Worm (Caenorhabditis elegans) whole organism, L2 larva: ENCODE measurements around the gene str-115.

Experiments used
- F13H6.1 ChIP-seq: sonication (generic microtip); optimal IDR thresholded peaks from 2 replicates; lab custom pipeline; 2016; ENCODE audit warnings: missing genetic modification characterization, missing compliant biosample characterization
- R02D3.7 ChIP-seq: fragments of 150-350 bp; optimal IDR thresholded peaks from 2 replicates; lab custom pipeline; 2014; ENCODE audit warnings: missing biosample characterization, missing genetic modification characterization
- Y55F3AM.14 ChIP-seq: fragments of 200-800 bp; sonication (Bioruptor generic); optimal IDR thresholded peaks from 2 replicates; lab custom pipeline; 2018; ENCODE audit warnings: mild to moderate bottlenecking, missing genetic modification characterization, missing compliant biosample characterization
- ZK546.5 ChIP-seq: sonication (generic microtip); optimal IDR thresholded peaks from 2 replicates; lab custom pipeline; 2017; ENCODE audit warnings: missing biosample characterization, missing genetic modification characterization
- ama-1 ChIP-seq: fragments of 150-350 bp; optimal IDR thresholded peaks from 2 replicates; lab custom pipeline; 2018; ENCODE audit warnings: inconsistent platforms
- blmp-1 ChIP-seq: sonication (generic microtip); optimal IDR thresholded peaks from 2 replicates; lab custom pipeline; 2017; ENCODE audit warnings: missing genetic modification characterization, mild to moderate bottlenecking, missing compliant biosample characterization, antibody characterized with exemption, moderate library complexity; ENCODE audit not compliant: insufficient read depth
- ceh-16 ChIP-seq: fragments of 150-350 bp; optimal IDR thresholded peaks from 2 replicates; lab custom pipeline; 2014; ENCODE audit warnings: missing biosample characterization, missing genetic modification characterization
- crh-2 ChIP-seq: sonication (generic microtip); optimal IDR thresholded peaks from 2 replicates; lab custom pipeline; 2017; ENCODE audit warnings: missing biosample characterization, missing genetic modification characterization
- dmd-4 ChIP-seq: sonication (generic microtip); optimal IDR thresholded peaks from 2 replicates; lab custom pipeline; 2017; ENCODE audit warnings: missing biosample characterization, missing genetic modification characterization
- egl-27 ChIP-seq: sonication (generic microtip); optimal IDR thresholded peaks from 3 replicates; lab custom pipeline; 2017; ENCODE audit warnings: missing biosample characterization, missing genetic modification reagents, missing genetic modification characterization
- elt-3 ChIP-seq: sonication (generic microtip); optimal IDR thresholded peaks from 2 replicates; lab custom pipeline; 2017; ENCODE audit warnings: missing biosample characterization, missing genetic modification characterization
- fos-1 ChIP-seq: fragments of 150-350 bp; optimal IDR thresholded peaks from 2 replicates; lab custom pipeline; 2014; ENCODE audit warnings: missing biosample characterization, missing genetic modification characterization
- gmeb-1 ChIP-seq: fragments of 150-350 bp; optimal IDR thresholded peaks from 2 replicates; lab custom pipeline; 2014; ENCODE audit warnings: missing biosample characterization, missing genetic modification characterization
- lin-11 ChIP-seq: fragments of 150-350 bp; sonication (generic microtip); optimal IDR thresholded peaks from 2 replicates; lab custom pipeline; 2014; ENCODE audit warnings: missing biosample characterization, missing genetic modification characterization, inconsistent platforms, mixed read lengths
- lin-13 ChIP-seq: fragments of 150-350 bp; optimal IDR thresholded peaks from 2 replicates; lab custom pipeline; 2014; ENCODE audit warnings: missing biosample characterization, missing genetic modification reagents, missing genetic modification characterization
- lsy-2 ChIP-seq, 2 experiments: fragments of 150-350 bp in 1 of 2; sonication (generic microtip) in 1 of 2; optimal IDR thresholded peaks; 2 replicates each; lab custom pipeline; 2014 to 2017; ENCODE audit warnings: missing biosample characterization in 2 of 2, missing genetic modification characterization in 2 of 2
- mab-5 ChIP-seq: fragments of 150-350 bp; optimal IDR thresholded peaks from 2 replicates; lab custom pipeline; 2014; ENCODE audit warnings: missing biosample characterization, missing genetic modification characterization
- mdl-1 ChIP-seq, 2 experiments: fragments of 150-350 bp in 1 of 2; sonication (generic microtip) in 1 of 2; optimal IDR thresholded peaks; 2 replicates each; lab custom pipeline; 2017; ENCODE audit warnings: missing biosample characterization in 2 of 2, missing genetic modification characterization in 2 of 2
- nhr-10 ChIP-seq: sonication (generic microtip); optimal IDR thresholded peaks from 2 replicates; lab custom pipeline; 2017; ENCODE audit warnings: missing biosample characterization, missing genetic modification characterization
- nhr-11 ChIP-seq: fragments of 150-350 bp; optimal IDR thresholded peaks from 2 replicates; lab custom pipeline; 2014; ENCODE audit warnings: missing biosample characterization, missing genetic modification characterization
- nhr-12 ChIP-seq: fragments of 150-350 bp; optimal IDR thresholded peaks from 2 replicates; lab custom pipeline; 2014; ENCODE audit warnings: missing biosample characterization, missing genetic modification characterization
- nhr-129 ChIP-seq: fragments of 150-350 bp; optimal IDR thresholded peaks from 2 replicates; lab custom pipeline; 2014; ENCODE audit warnings: missing biosample characterization, missing genetic modification characterization
- nhr-23 ChIP-seq: fragments of 150-350 bp; optimal IDR thresholded peaks from 2 replicates; lab custom pipeline; 2014; ENCODE audit warnings: missing biosample characterization, missing genetic modification reagents, missing genetic modification characterization
- nhr-237 ChIP-seq: fragments of 150-350 bp; optimal IDR thresholded peaks from 2 replicates; lab custom pipeline; 2014; ENCODE audit warnings: missing biosample characterization, missing genetic modification characterization
- nhr-6 ChIP-seq: fragments of 150-350 bp; optimal IDR thresholded peaks from 2 replicates; lab custom pipeline; 2014; ENCODE audit warnings: missing biosample characterization, missing genetic modification characterization
- peb-1 ChIP-seq: fragments of 150-350 bp; optimal IDR thresholded peaks from 2 replicates; lab custom pipeline; 2014; ENCODE audit warnings: missing biosample characterization, missing genetic modification characterization
- skn-1 ChIP-seq: sonication (generic microtip); optimal IDR thresholded peaks from 2 replicates; lab custom pipeline; 2017; ENCODE audit warnings: missing biosample characterization, missing genetic modification characterization
- sma-3 ChIP-seq: sonication (generic microtip); optimal IDR thresholded peaks from 2 replicates; lab custom pipeline; 2016; ENCODE audit warnings: missing genetic modification reagents, missing genetic modification characterization, missing compliant biosample characterization
- sma-9 ChIP-seq, 2 experiments: fragments of 150-350 bp in 1 of 2; sonication (generic microtip) in 1 of 2; optimal IDR thresholded peaks; 2 replicates each; lab custom pipeline; 2014 to 2016; ENCODE audit warnings: missing genetic modification characterization in 2 of 2, mild to moderate bottlenecking in 1 of 2, missing biosample characterization in 1 of 2, missing compliant biosample characterization in 1 of 2, missing genetic modification reagents in 1 of 2, moderate library complexity in 1 of 2
- snpc-4 ChIP-seq: fragments of 150-350 bp; optimal IDR thresholded peaks from 2 replicates; lab custom pipeline; 2014; ENCODE audit warnings: missing biosample characterization, missing genetic modification characterization
- unc-39 ChIP-seq: fragments of 150-350 bp; optimal IDR thresholded peaks from 2 replicates; lab custom pipeline; 2014; ENCODE audit warnings: missing biosample characterization, missing genetic modification characterization
- unc-62 ChIP-seq: fragments of 150-350 bp; optimal IDR thresholded peaks from 2 replicates; lab custom pipeline; 2014; ENCODE audit warnings: missing biosample characterization, missing genetic modification reagents, missing genetic modification characterization
- zag-1 ChIP-seq: fragments of 150-350 bp; optimal IDR thresholded peaks from 2 replicates; lab custom pipeline; 2014; ENCODE audit warnings: missing biosample characterization, missing genetic modification characterization
- ztf-1 ChIP-seq: fragments of 200-800 bp; sonication (Bioruptor generic); conservative IDR thresholded peaks from 2 replicates; pipeline ENCODE4 v1.3.6; 2022; ENCODE audit warnings: missing genetic modification characterization, missing compliant biosample characterization

Gene str-115

ce11 chrV:11252429-11252828 is 16.5 kb upstream of the str-115 start, which contains the start of gene srsx-33:
Gene srsx-33 (minus strand): TSS chrV:11252529.
- TF ChIP-seq gmeb-1 (tag; lab: Kevin White, UChicago) (no peak), snpc-4 (tag; lab: Kevin White, UChicago) (no peak), R02D3.7 (tag; lab: Kevin White, UChicago) (no peak), unc-62 (GFP tag; lab: Kevin White, UChicago) (no peak), nhr-6 (no peak), elt-3 (tag; lab: Kevin White, UChicago) (no peak), skn-1 (no peak), blmp-1 (tag; lab: Kevin White, UChicago) (no peak), zag-1 (tag; lab: Kevin White, UChicago) (no peak), egl-27 (tag; lab: Kevin White, UChicago) (no peak), mdl-1 (tag; optimal IDR thresholded peaks at IDR 0.05; lab: Kevin White, UChicago) (no peak), nhr-12 (no peak), nhr-11 (no peak), nhr-129 (no peak), lin-13 (GFP tag; lab: Kevin White, UChicago) (no peak), ama-1 (lab: Kevin White, UChicago) (no peak)

ce11 chrV:11254980-11255379 is 13.9 kb upstream of the str-115 start, which contains the start of gene srsx-31:
Gene srsx-31 (minus strand): TSS chrV:11255080.
- TF ChIP-seq lsy-2 (tag; optimal IDR thresholded peaks at IDR 0.05; lab: Kevin White, UChicago) = no peak
- TF ChIP-seq gmeb-1 (tag; lab: Kevin White, UChicago) = no peak
- no peak for TF ChIP-seq nhr-12
- TF ChIP-seq egl-27 (tag; lab: Kevin White, UChicago) = no peak
- TF ChIP-seq ceh-16 (tag; lab: Kevin White, UChicago) = no peak
- TF ChIP-seq R02D3.7 (tag; lab: Kevin White, UChicago) = no peak
- TF ChIP-seq, all 48 proteins: peak for 0

ce11 chrV:11258896-11259295 is 10.0 kb upstream of the str-115 start, which contains the start of gene lgc-36:
Gene lgc-36 (minus strand): TSS chrV:11258996.
- TF ChIP-seq nhr-237 (tag; lab: Kevin White, UChicago) (no peak), ztf-1 (no peak), peb-1 (tag; lab: Kevin White, UChicago) (no peak), egl-27 (tag; lab: Kevin White, UChicago) (no peak), lin-11 (tag; lab: Kevin White, UChicago) (no peak), zag-1 (tag; lab: Kevin White, UChicago) (no peak), snpc-4 (tag; lab: Kevin White, UChicago) (no peak), Y55F3AM.14 (GFP tag; lab: Kevin White, UChicago) (no peak), nhr-6 (no peak), F13H6.1 (no peak), R02D3.7 (tag; lab: Kevin White, UChicago) (no peak), crh-2 (tag; lab: Kevin White, UChicago) (no peak), elt-3 (tag; lab: Kevin White, UChicago) (no peak), sma-3 (GFP tag; lab: Kevin White, UChicago) (no peak)

ce11 chrV:11260622-11261021 is 8.3 kb upstream of the str-115 start, which contains the start of gene F07B10.7:
Gene F07B10.7 (minus strand): TSS chrV:11260722.
- no peak for TF ChIP-seq egl-27 (tag; lab: Kevin White, UChicago)
- no peak for TF ChIP-seq nhr-23 (tag; lab: Kevin White, UChicago)
- no peak for TF ChIP-seq dmd-4

ce11 chrV:11263025-11263424 is 5.9 kb upstream of the str-115 start, which contains the start of gene F07B10.4:
Gene F07B10.4 (minus strand): TSS chrV:11263125.
- TF ChIP-seq lin-11 (tag; lab: Kevin White, UChicago) = no peak
- TF ChIP-seq nhr-10 (tag; lab: Kevin White, UChicago) = no peak
- no peak for TF ChIP-seq ama-1 (lab: Kevin White, UChicago)
- TF ChIP-seq fos-1 (tag; lab: Kevin White, UChicago) = no peak
- TF ChIP-seq lsy-2 (tag; optimal IDR thresholded peaks at IDR 0.05; lab: Kevin White, UChicago) = no peak
- TF ChIP-seq unc-39 (tag; lab: Kevin White, UChicago) = no peak
- no peak for TF ChIP-seq dmd-4
- TF ChIP-seq crh-2 (tag; lab: Kevin White, UChicago) = no peak
- no peak for TF ChIP-seq gmeb-1 (tag; lab: Kevin White, UChicago)
- TF ChIP-seq sma-9 (GFP tag; optimal IDR thresholded peaks at IDR 0.05; lab: Kevin White, UChicago) = no peak
- no peak for TF ChIP-seq sma-9 (tag; optimal IDR thresholded peaks at IDR 0.05; lab: Kevin White, UChicago)
- no peak for TF ChIP-seq sma-3 (GFP tag; lab: Kevin White, UChicago)
- no peak for TF ChIP-seq mab-5 (tag; lab: Kevin White, UChicago)
- no peak for TF ChIP-seq zag-1 (tag; lab: Kevin White, UChicago)
- no peak for TF ChIP-seq ZK546.5 (tag; lab: Kevin White, UChicago)
- no peak for TF ChIP-seq nhr-129
- no peak for TF ChIP-seq ceh-16 (tag; lab: Kevin White, UChicago)
- TF ChIP-seq skn-1 = no peak
